Worm (Caenorhabditis elegans) whole organism, young adult: Measurements from ENCODE around the gene C56E6.7.
A peak's percentile ranks its signal among the peaks of the same experiment; 100 is the strongest.

Experiments
- B0019.2 ChIP-seq: fragments of 200-800 bp; sonication (Bioruptor generic); conservative IDR thresholded peaks from 2 replicates; pipeline ENCODE4 v1.3.6; 2022; ENCODE audit warnings: missing genetic modification reagents, missing genetic modification characterization, missing compliant biosample characterization
- B0261.1 ChIP-seq: sonication (generic microtip); optimal IDR thresholded peaks from 2 replicates; lab custom pipeline; 2016; ENCODE audit warnings: mild to moderate bottlenecking, missing genetic modification characterization, moderate library complexity, missing compliant biosample characterization
- C17E4.6 ChIP-seq: fragments of 200-800 bp; sonication (Bioruptor generic); IDR thresholded peaks from 2 replicates; pipeline ENCODE4 v1.3.6; 2022; ENCODE audit warnings: missing genetic modification reagents, missing genetic modification characterization, missing compliant biosample characterization
- D2030.7 ChIP-seq: fragments of 200-800 bp; sonication (Bioruptor generic); IDR thresholded peaks from 2 replicates; pipeline ENCODE4 v1.3.6; 2022; ENCODE audit warnings: missing genetic modification reagents, missing genetic modification characterization, missing compliant biosample characterization
- F22D6.2 ChIP-seq: sonication (generic microtip); optimal IDR thresholded peaks from 2 replicates; lab custom pipeline; 2016; ENCODE audit warnings: mild to moderate bottlenecking, missing genetic modification characterization, missing compliant biosample characterization
- F37B4.10 ChIP-seq: fragments of 200-800 bp; sonication (Bioruptor generic); IDR thresholded peaks from 2 replicates; pipeline ENCODE4 v1.3.6; 2022; ENCODE audit warnings: missing genetic modification characterization, missing compliant biosample characterization
- F55B11.4 ChIP-seq: sonication (generic microtip); optimal IDR thresholded peaks from 2 replicates; lab custom pipeline; 2016; ENCODE audit warnings: missing compliant biosample characterization, missing genetic modification characterization, borderline replicate concordance; ENCODE audit not compliant: insufficient read depth
- K11D2.4 ChIP-seq: fragments of 200-800 bp; sonication (Bioruptor generic); IDR thresholded peaks from 2 replicates; pipeline ENCODE4 v1.3.6; 2022; ENCODE audit warnings: missing genetic modification reagents, missing genetic modification characterization, missing compliant biosample characterization
- T26A5.8 ChIP-seq: sonication (generic microtip); optimal IDR thresholded peaks from 2 replicates; lab custom pipeline; 2016; ENCODE audit warnings: missing genetic modification characterization, missing compliant biosample characterization
- Y56A3A.18 ChIP-seq: fragments of 200-800 bp; sonication (Bioruptor generic); IDR thresholded peaks from 2 replicates; pipeline ENCODE4 v1.3.6; 2022; ENCODE audit warnings: missing genetic modification reagents, missing genetic modification characterization, missing compliant biosample characterization
- Y79H2A.3 ChIP-seq: fragments of 200-800 bp; sonication (Bioruptor generic); conservative IDR thresholded peaks from 2 replicates; pipeline ENCODE4 v1.3.6; 2022; ENCODE audit warnings: missing genetic modification reagents, missing genetic modification characterization, missing compliant biosample characterization
- Y95B8A.8 ChIP-seq: fragments of 200-800 bp; sonication (Bioruptor generic); IDR thresholded peaks from 2 replicates; pipeline ENCODE4 v1.3.6; 2022; ENCODE audit warnings: missing genetic modification reagents, missing genetic modification characterization, missing compliant biosample characterization
- ama-1 ChIP-seq, 3 experiments: fragments of 150-350 bp in 1 of 3; sonication (generic microtip) in 2 of 3; optimal IDR thresholded peaks; 2 replicates each; lab custom pipeline; 2014 to 2018; ENCODE audit warnings: missing biosample characterization in 2 of 3, missing genetic modification characterization in 2 of 3, missing genetic modification reagents in 2 of 3
- aptf-2 ChIP-seq: fragments of 200-800 bp; sonication (Bioruptor generic); conservative IDR thresholded peaks from 2 replicates; pipeline ENCODE4 v1.3.6; 2022; ENCODE audit warnings: missing genetic modification reagents, missing genetic modification characterization, missing compliant biosample characterization
- atf-7 ChIP-seq: sonication (generic microtip); optimal IDR thresholded peaks from 2 replicates; lab custom pipeline; 2017; ENCODE audit warnings: mild to moderate bottlenecking, missing genetic modification characterization, missing compliant biosample characterization
- attf-5 ChIP-seq: fragments of 200-800 bp; sonication (Bioruptor generic); optimal IDR thresholded peaks from 2 replicates; lab custom pipeline; 2018; ENCODE audit warnings: mild to moderate bottlenecking, missing genetic modification characterization, missing compliant biosample characterization
- bed-2 ChIP-seq: fragments of 200-800 bp; sonication (Bioruptor generic); IDR thresholded peaks from 2 replicates; pipeline ENCODE4 v1.3.6; 2022; ENCODE audit warnings: missing genetic modification reagents, missing genetic modification characterization, missing compliant biosample characterization
- ceh-58 ChIP-seq: fragments of 200-800 bp; sonication (Bioruptor generic); IDR thresholded peaks from 2 replicates; pipeline ENCODE4 v1.3.6; 2022; ENCODE audit warnings: missing genetic modification characterization, missing compliant biosample characterization
- chd-7 ChIP-seq: sonication (generic microtip); optimal IDR thresholded peaks from 2 replicates; lab custom pipeline; 2016; ENCODE audit warnings: mild to moderate bottlenecking, missing genetic modification characterization, moderate library complexity, missing compliant biosample characterization
- dpl-1 ChIP-seq: fragments of 150-350 bp; optimal IDR thresholded peaks from 2 replicates; lab custom pipeline; 2014; ENCODE audit warnings: missing biosample characterization, missing genetic modification reagents, missing genetic modification characterization
- ets-4 ChIP-seq: fragments of 200-800 bp; sonication (Bioruptor generic); optimal IDR thresholded peaks from 2 replicates; lab custom pipeline; 2018; ENCODE audit warnings: mild to moderate bottlenecking, missing genetic modification characterization, missing compliant biosample characterization
- fkh-3 ChIP-seq: sonication (generic microtip); optimal IDR thresholded peaks from 2 replicates; lab custom pipeline; 2016; ENCODE audit warnings: mild to moderate bottlenecking, missing genetic modification characterization, missing compliant biosample characterization
- him-1 ChIP-seq: sonication (generic microtip); optimal IDR thresholded peaks from 2 replicates; lab custom pipeline; 2016; ENCODE audit warnings: missing genotype, missing genetic modification reagents, missing genetic modification characterization, missing compliant biosample characterization
- hlh-12 ChIP-seq: sonication (generic microtip); optimal IDR thresholded peaks from 2 replicates; lab custom pipeline; 2016; ENCODE audit warnings: missing genetic modification characterization, missing compliant biosample characterization
- hmg-1.2 ChIP-seq: fragments of 200-800 bp; sonication (Bioruptor generic); IDR thresholded peaks from 2 replicates; pipeline ENCODE4 v1.3.6; 2022; ENCODE audit warnings: missing genetic modification reagents, missing genetic modification characterization, missing compliant biosample characterization
- lag-1 ChIP-seq: fragments of 200-800 bp; sonication (Bioruptor generic); IDR thresholded peaks from 2 replicates; pipeline ENCODE4 v1.3.6; 2022; ENCODE audit warnings: missing genetic modification reagents, missing genetic modification characterization, missing compliant biosample characterization
- let-526 ChIP-seq: fragments of 200-800 bp; sonication (Bioruptor generic); IDR thresholded peaks from 2 replicates; pipeline ENCODE4 v1.3.6; 2022; ENCODE audit warnings: missing genetic modification reagents, missing genetic modification characterization, missing compliant biosample characterization
- let-607 ChIP-seq, 2 experiments: fragments of 200-800 bp in 1 of 2; sonication (Bioruptor generic) in 1 of 2; sonication (generic microtip) in 1 of 2; optimal IDR thresholded peaks; 2 replicates each; lab custom pipeline; 2016 to 2018; ENCODE audit warnings: mild to moderate bottlenecking in 2 of 2, missing compliant biosample characterization in 2 of 2, missing genetic modification characterization in 2 of 2, moderate library complexity in 2 of 2, missing genotype in 1 of 2
- lin-35 ChIP-seq, 3 experiments: fragments of 150-350 bp in 2 of 3; sonication (generic microtip) in 1 of 3; optimal IDR thresholded peaks; 2 replicates each; lab custom pipeline; 2014 to 2018; ENCODE audit warnings: missing biosample characterization in 3 of 3, missing genetic modification characterization in 3 of 3, missing genetic modification reagents in 3 of 3
- lin-40 ChIP-seq: sonication (generic microtip); optimal IDR thresholded peaks from 2 replicates; lab custom pipeline; 2016; ENCODE audit warnings: missing genetic modification characterization, mild to moderate bottlenecking, missing compliant biosample characterization, missing genotype, missing genetic modification reagents
- lir-1 ChIP-seq: fragments of 200-800 bp; sonication (Bioruptor generic); conservative IDR thresholded peaks from 2 replicates; pipeline ENCODE4 v1.3.6; 2022; ENCODE audit warnings: missing genetic modification reagents, missing genetic modification characterization, missing compliant biosample characterization
- lsl-1 ChIP-seq: fragments of 200-800 bp; sonication (Bioruptor generic); optimal IDR thresholded peaks from 2 replicates; lab custom pipeline; 2018; ENCODE audit warnings: mild to moderate bottlenecking, missing genetic modification characterization, moderate library complexity, missing compliant biosample characterization
- madf-8 ChIP-seq: fragments of 200-800 bp; sonication (Bioruptor generic); conservative IDR thresholded peaks from 2 replicates; pipeline ENCODE4 v1.3.6; 2022; ENCODE audit warnings: missing genetic modification reagents, missing genetic modification characterization, missing compliant biosample characterization
- mel-28 ChIP-seq: sonication (generic microtip); optimal IDR thresholded peaks from 2 replicates; lab custom pipeline; 2016; ENCODE audit warnings: borderline replicate concordance, mild to moderate bottlenecking, missing genetic modification characterization, missing compliant biosample characterization
- mxl-1 ChIP-seq: sonication (generic microtip); optimal IDR thresholded peaks from 2 replicates; lab custom pipeline; 2016; ENCODE audit warnings: missing genetic modification characterization, missing compliant biosample characterization
- nhr-179 ChIP-seq: sonication (generic microtip); optimal IDR thresholded peaks from 2 replicates; lab custom pipeline; 2016; ENCODE audit warnings: mild to moderate bottlenecking, missing genetic modification characterization, missing compliant biosample characterization
- rec-8 ChIP-seq, 2 experiments: sonication (generic microtip); optimal IDR thresholded peaks; 2 replicates each; lab custom pipeline; 2016; ENCODE audit warnings: mild to moderate bottlenecking in 2 of 2, missing genetic modification characterization in 2 of 2, missing genetic modification reagents in 2 of 2, missing genotype in 2 of 2, missing biosample characterization in 1 of 2, missing compliant biosample characterization in 1 of 2, moderate library complexity in 1 of 2
- repo-1 ChIP-seq: sonication (generic microtip); optimal IDR thresholded peaks from 2 replicates; lab custom pipeline; 2017; ENCODE audit warnings: mild to moderate bottlenecking, missing genetic modification characterization, missing compliant biosample characterization
- snpc-4 ChIP-seq, 5 experiments: fragments of 150-350 bp in 1 of 5; sonication (generic microtip) in 4 of 5; optimal IDR thresholded peaks; 2 replicates each; lab custom pipeline; 2014 to 2018; ENCODE audit warnings: missing genetic modification characterization in 5 of 5, missing biosample characterization in 3 of 5, antibody characterized with exemption in 2 of 5, mild to moderate bottlenecking in 2 of 5, missing compliant biosample characterization in 2 of 5, missing genotype in 2 of 5, moderate library complexity in 2 of 5, missing genetic modification reagents in 1 of 5
- somi-1 ChIP-seq: fragments of 200-800 bp; sonication (Bioruptor generic); optimal IDR thresholded peaks from 2 replicates; lab custom pipeline; 2018; ENCODE audit warnings: mild to moderate bottlenecking, missing genetic modification characterization, missing compliant biosample characterization
- sptf-2 ChIP-seq: fragments of 200-800 bp; sonication (Bioruptor generic); optimal IDR thresholded peaks from 2 replicates; lab custom pipeline; 2018; ENCODE audit warnings: mild to moderate bottlenecking, missing genetic modification characterization, missing compliant biosample characterization
- tbp1 ChIP-seq: fragments of 200-800 bp; sonication (Bioruptor generic); optimal IDR thresholded peaks from 2 replicates; lab custom pipeline; 2018; ENCODE audit warnings: mild to moderate bottlenecking, missing genetic modification characterization, missing compliant biosample characterization
- zfh-2 ChIP-seq: fragments of 200-800 bp; sonication (Bioruptor generic); conservative IDR thresholded peaks from 2 replicates; pipeline ENCODE4 v1.3.6; 2022; ENCODE audit warnings: missing genetic modification reagents, missing genetic modification characterization, missing compliant biosample characterization
- zim-3 ChIP-seq: sonication (generic microtip); optimal IDR thresholded peaks from 2 replicates; lab custom pipeline; 2017; ENCODE audit warnings: mild to moderate bottlenecking, missing genetic modification characterization, moderate library complexity, missing compliant biosample characterization
- ztf-22 ChIP-seq: fragments of 200-800 bp; sonication (Bioruptor generic); optimal IDR thresholded peaks from 2 replicates; lab custom pipeline; 2018; ENCODE audit warnings: mild to moderate bottlenecking, missing genetic modification characterization, moderate library complexity, missing compliant biosample characterization

The C56E6.7 gene

ce11 chrII:6491187-6491586 lies 25.2 kb upstream of the C56E6.7 start (continued):
- no peak for TF ChIP-seq F55B11.4 (tag; lab: Kevin White, UChicago)
- TF ChIP-seq let-607 (tag; optimal IDR thresholded peaks at IDR 0.05; lab: Kevin White, UChicago), result no peak
- no peak for TF ChIP-seq fkh-3 (tag; lab: Kevin White, UChicago)
- TF ChIP-seq ceh-58 (GFP tag; lab: Robert Waterston, UW), result 0 out of 2 replicates have a peak, but pooled peaks have one; percentile 18
- 0 out of 2 replicates have a peak, but pooled peaks have one; percentile 66 for TF ChIP-seq C17E4.6 (GFP tag; lab: Robert Waterston, UW)
- TF ChIP-seq F22D6.2 (tag; lab: Kevin White, UChicago), result no peak
- no peak for TF ChIP-seq lin-40 (tag; lab: Kevin White, UChicago)
- TF ChIP-seq madf-8 (GFP tag; lab: Robert Waterston, UW), result peak; percentile 37; the same call in 1 of the 2 replicates
- TF ChIP-seq hlh-12, result no peak
- TF ChIP-seq nhr-179, result no peak
- no peak for TF ChIP-seq attf-5 (GFP tag; lab: Kevin White, UChicago)
- TF ChIP-seq bed-2 (GFP tag; lab: Robert Waterston, UW), result no peak
- no peak for TF ChIP-seq lin-35 (GFP tag; optimal IDR thresholded peaks at IDR 0.05; lab: Kevin White, UChicago)
- TF ChIP-seq aptf-2 (GFP tag; lab: Robert Waterston, UW), result no peak
- no peak for TF ChIP-seq lag-1 (GFP tag; lab: Robert Waterston, UW)
- TF ChIP-seq lir-1 (GFP tag; lab: Robert Waterston, UW), result no peak
- no peak for TF ChIP-seq rec-8 (tag; optimal IDR thresholded peaks at IDR 0.05; lab: Kevin White, UChicago)
- TF ChIP-seq repo-1 (tag; lab: Kevin White, UChicago), result peak; percentile 23
- TF ChIP-seq D2030.7 (GFP tag; lab: Robert Waterston, UW), result peak; percentile 73
- TF ChIP-seq zim-3, result no peak
- TF ChIP-seq him-1, result no peak
- no peak for TF ChIP-seq mel-28 (tag; lab: Kevin White, UChicago)
- TF ChIP-seq somi-1, result no peak
- peak; percentile 88 for TF ChIP-seq Y95B8A.8 (GFP tag; lab: Robert Waterston, UW)
- TF ChIP-seq Y79H2A.3, result peak; percentile 89
- no peak for TF ChIP-seq ets-4 (GFP tag; lab: Kevin White, UChicago)
- peak; percentile 58 for TF ChIP-seq tbp1 (GFP tag; lab: Kevin White, UChicago)
- TF ChIP-seq dpl-1 (GFP tag; lab: Kevin White, UChicago), result no peak
- TF ChIP-seq zfh-2, result no peak
- TF ChIP-seq, all 124 proteins: peak for 45

ce11 chrII:6491817-6492452 lies 24.4 kb upstream of the C56E6.7 start, which contains the start of the genes T28D9.11 and T28D9.1:
Gene T28D9.11, minus strand, starts transcription at chrII:6491993.
Gene T28D9.1, plus strand, starts transcription at chrII:6492402.
- 0 out of 2 replicates have a peak, but pooled peaks have one; percentile 76 for TF ChIP-seq bed-2 (GFP tag; lab: Robert Waterston, UW)
- TF ChIP-seq ama-1 (optimal IDR thresholded peaks at IDR 0.05; lab: Kevin White, UChicago), result no peak
- TF ChIP-seq ama-1 (GFP tag; optimal IDR thresholded peaks at IDR 0.05; lab: Kevin White, UChicago), result no peak
- no peak for TF ChIP-seq let-526 (GFP tag; lab: Robert Waterston, UW)
- TF ChIP-seq ztf-22 (GFP tag; lab: Kevin White, UChicago), result peak; percentile 43
- no peak for TF ChIP-seq zim-3
- peak; percentile 28; the same call in 1 of the 2 replicates for TF ChIP-seq hmg-1.2 (GFP tag; lab: Robert Waterston, UW)
- no peak for TF ChIP-seq T26A5.8 (tag; lab: Kevin White, UChicago)
- peak; percentile 12 for TF ChIP-seq chd-7 (tag; lab: Kevin White, UChicago)
- TF ChIP-seq sptf-2 (GFP tag; lab: Kevin White, UChicago), result no peak
- TF ChIP-seq atf-7 (tag; lab: Kevin White, UChicago), result no peak
- no peak for TF ChIP-seq fkh-3 (tag; lab: Kevin White, UChicago)
- TF ChIP-seq B0019.2 (GFP tag; lab: Robert Waterston, UW), result no peak
- TF ChIP-seq F22D6.2 (tag; lab: Kevin White, UChicago), result no peak
- no peak for TF ChIP-seq F37B4.10
- no peak for TF ChIP-seq mxl-1
- peak; percentile 83 for TF ChIP-seq snpc-4 (GFP tag; optimal IDR thresholded peaks at IDR 0.05; lab: Kevin White, UChicago)
- peak; percentile 76 to 91 (median 84) for TF ChIP-seq snpc-4 (tag; optimal IDR thresholded peaks at IDR 0.05; lab: Kevin White, UChicago)
- TF ChIP-seq B0261.1 (tag; lab: Kevin White, UChicago), result no peak
- peak; percentile 46; the same call in 1 of the 2 replicates for TF ChIP-seq K11D2.4 (GFP tag; lab: Robert Waterston, UW)
- TF ChIP-seq lin-40 (tag; lab: Kevin White, UChicago), result peak; percentile 22
- TF ChIP-seq Y56A3A.18 (GFP tag; lab: Robert Waterston, UW), result no peak
- TF ChIP-seq lsl-1 (GFP tag; lab: Kevin White, UChicago), result no peak
